Fruit fly (Drosophila melanogaster) whole organism, embryonic: ENCODE measurements around the gene CG15922.

ENCODE experiments used
- Atf3 ChIP-seq: fragments of 200-800 bp; sonication (Bioruptor generic); optimal IDR thresholded peaks from 3 replicates; lab custom pipeline; 2016; ENCODE audit warnings: missing biosample characterization, missing genetic modification characterization
- Awh ChIP-seq: fragments of 200-800 bp; sonication (Bioruptor generic); IDR thresholded peaks from 2 replicates; pipeline ENCODE4, ENCODE4 v1.3.6; 2022; ENCODE audit warnings: missing biosample characterization, missing genetic modification characterization
- CG10274 ChIP-seq: fragments of 200-800 bp; sonication (Bioruptor generic); optimal IDR thresholded peaks from 3 replicates; lab custom pipeline; 2017; ENCODE audit warnings: missing biosample characterization, mild to moderate bottlenecking, missing genetic modification characterization
- CG10366 ChIP-seq: fragments of 200-800 bp; sonication (Bioruptor generic); IDR thresholded peaks from 2 replicates; pipeline ENCODE4 v1.3.6; 2022; ENCODE audit warnings: missing biosample characterization, missing genetic modification characterization
- CG10462 ChIP-seq: fragments of 200-800 bp; sonication (Bioruptor generic); optimal IDR thresholded peaks from 2 replicates; lab custom pipeline; 2016; ENCODE audit warnings: missing biosample characterization, missing genetic modification characterization
- CG11398 ChIP-seq: fragments of 200-800 bp; sonication (Bioruptor generic); optimal IDR thresholded peaks from 2 replicates; lab custom pipeline; 2016; ENCODE audit warnings: missing biosample characterization, missing genetic modification characterization
- CG11504 ChIP-seq: fragments of 200-800 bp; sonication (Bioruptor generic); optimal IDR thresholded peaks from 3 replicates; lab custom pipeline; 2019; ENCODE audit warnings: missing biosample characterization, mild to moderate bottlenecking, missing genetic modification characterization, moderate library complexity
- CG12155 ChIP-seq: fragments of 200-800 bp; sonication (Bioruptor generic); optimal IDR thresholded peaks from 3 replicates; lab custom pipeline; 2016; ENCODE audit warnings: missing biosample characterization, missing genetic modification characterization
- CG12299 ChIP-seq: fragments of 200-800 bp; sonication (Bioruptor generic); optimal IDR thresholded peaks from 2 replicates; lab custom pipeline; 2018; ENCODE audit warnings: missing biosample characterization, mild to moderate bottlenecking, missing genetic modification characterization
- CG12744 ChIP-seq: fragments of 200-800 bp; sonication (Bioruptor generic); optimal IDR thresholded peaks from 2 replicates; lab custom pipeline; 2016; ENCODE audit warnings: missing biosample characterization, missing genetic modification characterization
- CG14667 ChIP-seq: fragments of 200-800 bp; sonication (Bioruptor generic); IDR thresholded peaks from 2 replicates; pipeline ENCODE4 v1.3.6; 2022; ENCODE audit warnings: missing biosample characterization, missing genetic modification characterization
- CG15011 ChIP-seq: fragments of 200-800 bp; sonication (Bioruptor generic); optimal IDR thresholded peaks from 3 replicates; lab custom pipeline; 2018; ENCODE audit warnings: missing biosample characterization, mild to moderate bottlenecking, missing genetic modification characterization
- CG15269 ChIP-seq: fragments of 200-800 bp; sonication (Bioruptor generic); optimal IDR thresholded peaks from 2 replicates; lab custom pipeline; 2018; ENCODE audit warnings: missing biosample characterization, mild to moderate bottlenecking, missing genetic modification characterization, moderate library complexity
- CG17328 ChIP-seq: fragments of 200-800 bp; sonication (Bioruptor generic); IDR thresholded peaks from 2 replicates; pipeline ENCODE4 v1.3.6; 2022; ENCODE audit warnings: missing biosample characterization, missing genetic modification characterization
- CG17385 ChIP-seq: fragments of 200-800 bp; sonication (Bioruptor generic); optimal IDR thresholded peaks from 3 replicates; lab custom pipeline; 2018; ENCODE audit warnings: missing biosample characterization, mild to moderate bottlenecking, missing genetic modification characterization
- CG2120 ChIP-seq: fragments of 200-800 bp; sonication (Bioruptor generic); optimal IDR thresholded peaks from 3 replicates; lab custom pipeline; 2016; ENCODE audit warnings: missing biosample characterization, missing genetic modification characterization
- CG31224 ChIP-seq: fragments of 200-800 bp; sonication (Bioruptor generic); IDR thresholded peaks from 2 replicates; pipeline ENCODE4 v1.3.6; 2022; ENCODE audit warnings: missing biosample characterization, missing genetic modification characterization
- CG3838 ChIP-seq: fragments of 200-800 bp; sonication (Bioruptor generic); optimal IDR thresholded peaks from 3 replicates; lab custom pipeline; 2016; ENCODE audit warnings: missing biosample characterization, missing genetic modification characterization
- CG6765 ChIP-seq: fragments of 200-800 bp; sonication (Bioruptor generic); optimal IDR thresholded peaks from 3 replicates; lab custom pipeline; 2017; ENCODE audit warnings: missing biosample characterization, mild to moderate bottlenecking, missing genetic modification characterization
- CG9797 ChIP-seq: fragments of 200-800 bp; sonication (Bioruptor generic); optimal IDR thresholded peaks from 3 replicates; lab custom pipeline; 2018; ENCODE audit warnings: missing biosample characterization, mild to moderate bottlenecking, missing genetic modification characterization
- CrebB ChIP-seq: fragments of 200-800 bp; sonication (Bioruptor generic); optimal IDR thresholded peaks from 3 replicates; lab custom pipeline; 2018; ENCODE audit warnings: missing biosample characterization, mild to moderate bottlenecking, missing genetic modification characterization
- Eip74EF ChIP-seq, 2 experiments: fragments of 200-800 bp in 1 of 2; fragments of >200 bp in 1 of 2; sonication (Bioruptor generic) in 1 of 2; optimal IDR thresholded peaks; 2 replicates each; lab custom pipeline; 2017 to 2019; ENCODE audit warnings: missing biosample characterization in 2 of 2, missing genetic modification characterization in 2 of 2, mild to moderate bottlenecking in 1 of 2, moderate library complexity in 1 of 2
- Elba2 ChIP-seq: fragments of 200-800 bp; sonication (Bioruptor generic); optimal IDR thresholded peaks from 3 replicates; lab custom pipeline; 2016; ENCODE audit warnings: missing biosample characterization, missing genetic modification characterization
- H15 ChIP-seq: fragments of 200-800 bp; sonication (Bioruptor generic); IDR thresholded peaks from 3 replicates; pipeline ENCODE4 v1.3.6; 2022; ENCODE audit warnings: missing biosample characterization, missing genetic modification characterization
- HLH54F ChIP-seq: fragments of 200-800 bp; sonication (Bioruptor generic); optimal IDR thresholded peaks from 3 replicates; lab custom pipeline; 2016; ENCODE audit warnings: missing biosample characterization, missing genetic modification characterization
- Hmx ChIP-seq: fragments of 200-800 bp; sonication (Bioruptor generic); optimal IDR thresholded peaks from 2 replicates; lab custom pipeline; 2016; ENCODE audit warnings: missing biosample characterization, missing genetic modification characterization
- Hr78 ChIP-seq, 2 experiments: fragments of 200-800 bp in 1 of 2; fragments of >200 bp in 1 of 2; sonication (Bioruptor generic) in 1 of 2; optimal IDR thresholded peaks; 2 replicates each; lab custom pipeline; 2017 to 2019; ENCODE audit warnings: missing biosample characterization in 2 of 2, missing genetic modification characterization in 2 of 2, mild to moderate bottlenecking in 1 of 2, moderate library complexity in 1 of 2
- Lim3 ChIP-seq: fragments of 200-800 bp; sonication (Bioruptor generic); IDR thresholded peaks from 2 replicates; pipeline ENCODE4 v1.3.6; 2022; ENCODE audit warnings: missing biosample characterization, missing genetic modification characterization
- Oaz ChIP-seq: fragments of 200-800 bp; sonication (Bioruptor generic); IDR thresholded peaks from 2 replicates; pipeline ENCODE4 v1.3.6; 2022; ENCODE audit warnings: missing biosample characterization, missing genetic modification characterization
- Optix ChIP-seq: fragments of 200-800 bp; sonication (Bioruptor generic); IDR thresholded peaks from 3 replicates; pipeline ENCODE4 v1.3.6; 2022; ENCODE audit warnings: missing biosample characterization, missing genetic modification characterization
- Scr ChIP-seq: fragments of 200-800 bp; sonication (Bioruptor generic); IDR thresholded peaks from 2 replicates; pipeline ENCODE4 v1.3.6; 2022; ENCODE audit warnings: missing biosample characterization, missing genetic modification characterization; ENCODE audit not compliant: partially characterized antibody
- Sry-β ChIP-seq: fragments of 200-800 bp; sonication (Bioruptor generic); optimal IDR thresholded peaks from 2 replicates; lab custom pipeline; 2018; ENCODE audit warnings: missing biosample characterization, mild to moderate bottlenecking, missing genetic modification characterization, moderate library complexity
- TFAM ChIP-seq: fragments of 200-800 bp; sonication (Bioruptor generic); optimal IDR thresholded peaks from 2 replicates; lab custom pipeline; 2017; ENCODE audit warnings: missing biosample characterization, missing genetic modification characterization, inconsistent platforms
- Taf1 ChIP-seq: fragments of 200-800 bp; sonication (Bioruptor generic); IDR thresholded peaks from 2 replicates; pipeline ENCODE4 v1.3.6; 2022; ENCODE audit warnings: missing biosample characterization, missing genetic modification characterization
- ash1 ChIP-seq: fragments of 200-800 bp; sonication (Bioruptor generic); optimal IDR thresholded peaks from 2 replicates; lab custom pipeline; 2018; ENCODE audit warnings: missing biosample characterization, mild to moderate bottlenecking, missing genetic modification characterization
- bigmax ChIP-seq: fragments of 200-800 bp; sonication (Bioruptor generic); optimal IDR thresholded peaks from 2 replicates; lab custom pipeline; 2018; ENCODE audit warnings: missing biosample characterization, mild to moderate bottlenecking, missing genetic modification characterization
- cwo ChIP-seq: fragments of 200-800 bp; sonication (Bioruptor generic); optimal IDR thresholded peaks from 3 replicates; lab custom pipeline; 2017; ENCODE audit warnings: missing biosample characterization, missing genetic modification characterization, mild to moderate bottlenecking, moderate library complexity, missing genetic modification reagents
- disco-r ChIP-seq: fragments of 200-800 bp; sonication (Bioruptor generic); optimal IDR thresholded peaks from 2 replicates; lab custom pipeline; 2016; ENCODE audit warnings: missing biosample characterization, missing genetic modification characterization
- en ChIP-seq: fragments of 200-800 bp; sonication (Bioruptor generic); optimal IDR thresholded peaks from 2 replicates; lab custom pipeline; 2016; ENCODE audit warnings: missing biosample characterization, missing genetic modification characterization
- eve ChIP-seq, 2 experiments: fragments of >200 bp; optimal IDR thresholded peaks; 2 replicates each; lab custom pipeline; 2017; ENCODE audit warnings: missing biosample characterization in 2 of 2, missing genetic modification characterization in 2 of 2
- fu2 ChIP-seq: fragments of 200-800 bp; sonication (Bioruptor generic); optimal IDR thresholded peaks from 2 replicates; lab custom pipeline; 2016; ENCODE audit warnings: missing biosample characterization, missing genetic modification characterization
- gcm2 ChIP-seq: fragments of 200-800 bp; sonication (Bioruptor generic); optimal IDR thresholded peaks from 2 replicates; lab custom pipeline; 2016; ENCODE audit warnings: missing biosample characterization, missing genetic modification characterization
- gfzf ChIP-seq: fragments of 200-800 bp; sonication (Bioruptor generic); optimal IDR thresholded peaks from 2 replicates; lab custom pipeline; 2016; ENCODE audit warnings: missing biosample characterization, mild to moderate bottlenecking, missing genetic modification characterization, moderate library complexity
- gro ChIP-seq: fragments of 200-800 bp; sonication (Bioruptor generic); optimal IDR thresholded peaks from 2 replicates; lab custom pipeline; 2016; ENCODE audit warnings: missing biosample characterization, missing genetic modification characterization
- hkb ChIP-seq, 2 experiments: fragments of 200-800 bp in 1 of 2; fragments of >200 bp in 1 of 2; sonication (Bioruptor generic) in 1 of 2; IDR thresholded peaks in 1 of 2; optimal IDR thresholded peaks in 1 of 2; 2 replicates each; pipeline versions ENCODE4 v1.3.6 to Lab custom; 2017 to 2022; ENCODE audit warnings: missing biosample characterization in 1 of 2, missing genetic modification characterization in 1 of 2
- jumu ChIP-seq: fragments of 200-800 bp; sonication (Bioruptor generic); optimal IDR thresholded peaks from 3 replicates; lab custom pipeline; 2016; ENCODE audit warnings: missing biosample characterization, missing genetic modification characterization
- klu ChIP-seq: fragments of 200-800 bp; sonication (Bioruptor generic); IDR thresholded peaks from 2 replicates; pipeline ENCODE4 v1.3.6; 2022; ENCODE audit warnings: missing biosample characterization, missing genetic modification characterization
- pita ChIP-seq: fragments of 200-800 bp; sonication (Bioruptor generic); optimal IDR thresholded peaks from 2 replicates; lab custom pipeline; 2017; ENCODE audit warnings: missing biosample characterization, mild to moderate bottlenecking, missing genetic modification characterization
- pros ChIP-seq: fragments of 200-800 bp; sonication (Bioruptor generic); optimal IDR thresholded peaks from 3 replicates; lab custom pipeline; 2019; ENCODE audit warnings: missing biosample characterization, mild to moderate bottlenecking, missing genetic modification characterization, moderate library complexity
- stc ChIP-seq: fragments of 200-800 bp; sonication (Bioruptor generic); IDR thresholded peaks from 2 replicates; pipeline ENCODE4 v1.3.6; 2022; ENCODE audit warnings: missing biosample characterization, missing genetic modification characterization
- tll ChIP-seq, 2 experiments: fragments of 200-800 bp in 1 of 2; fragments of >200 bp in 1 of 2; sonication (Bioruptor generic) in 1 of 2; optimal IDR thresholded peaks; 2 replicates each; lab custom pipeline; 2017 to 2019; ENCODE audit warnings: missing biosample characterization in 2 of 2, missing genetic modification characterization in 2 of 2, mild to moderate bottlenecking in 1 of 2, moderate library complexity in 1 of 2

Gene CG15922

dm6 chr3R:20558106-20558489 is 2.0 kb downstream of the CG15922 start (continued):
- no peak for TF ChIP-seq CrebB (tag; lab: Kevin White, UChicago)
- no peak for TF ChIP-seq Hmx
- TF ChIP-seq pros (GFP tag; lab: Kevin White, UChicago), result no peak
- no peak for TF ChIP-seq cwo (GFP tag; lab: Kevin White, UChicago)
- TF ChIP-seq en (GFP tag; lab: Kevin White, UChicago), result no peak
- peak; percentile 25; the same call in 1 of the 2 replicates for TF ChIP-seq CG31224
- TF ChIP-seq eve (GFP tag; optimal IDR thresholded peaks at IDR 0.05; lab: Kevin White, UChicago), result no peak
- no peak for TF ChIP-seq CG3838 (GFP tag; lab: Kevin White, UChicago)
- TF ChIP-seq CG12155 (GFP tag; lab: Kevin White, UChicago), result no peak
- TF ChIP-seq CG9797 (GFP tag; lab: Kevin White, UChicago), result no peak
- no peak for TF ChIP-seq CG17385 (GFP tag; lab: Kevin White, UChicago)
- no peak for TF ChIP-seq CG10366 (GFP tag; lab: Robert Waterston, UW)
- TF ChIP-seq tll (GFP tag; optimal IDR thresholded peaks at IDR 0.05; lab: Kevin White, UChicago), result no peak
- TF ChIP-seq CG12299 (tag; lab: Kevin White, UChicago), result no peak
- TF ChIP-seq gcm2 (GFP tag; lab: Kevin White, UChicago), result no peak
- TF ChIP-seq klu (GFP tag; lab: Robert Waterston, UW), result no peak
- TF ChIP-seq Lim3, result no peak
- TF ChIP-seq pita (GFP tag; lab: Kevin White, UChicago), result no peak
- TF ChIP-seq CG11398 (GFP tag; lab: Kevin White, UChicago), result no peak
- no peak for TF ChIP-seq TFAM (GFP tag; lab: Kevin White, UChicago)
- no peak for TF ChIP-seq CG10274 (GFP tag; lab: Kevin White, UChicago)
- no peak for TF ChIP-seq CG14667
- TF ChIP-seq HLH54F, result no peak
- no peak for TF ChIP-seq hkb (optimal IDR thresholded peaks at IDR 0.05; lab: Kevin White, UChicago)
- no peak for TF ChIP-seq hkb (GFP tag; IDR thresholded peaks at IDR 0.05; lab: Robert Waterston, UW)
- no peak for TF ChIP-seq stc (GFP tag; lab: Robert Waterston, UW)
- TF ChIP-seq CG6765 (GFP tag; lab: Kevin White, UChicago), result no peak
- TF ChIP-seq ash1 (GFP tag; lab: Kevin White, UChicago), result no peak
- TF ChIP-seq Oaz (GFP tag; lab: Robert Waterston, UW), result no peak
- TF ChIP-seq CG11504, result no peak
- no peak for TF ChIP-seq Optix (GFP tag; lab: Robert Waterston, UW)
- peak; percentile 47 for TF ChIP-seq Scr
- no peak for TF ChIP-seq bigmax (GFP tag; lab: Kevin White, UChicago)
- TF ChIP-seq CG10462, result no peak
- no peak for TF ChIP-seq fu2 (GFP tag; lab: Kevin White, UChicago)
- TF ChIP-seq Eip74EF (GFP tag; optimal IDR thresholded peaks at IDR 0.05; lab: Kevin White, UChicago), result no peak
- peak; percentile 51 for TF ChIP-seq gfzf (GFP tag; lab: Kevin White, UChicago)
- no peak for TF ChIP-seq Taf1 (GFP tag; lab: Robert Waterston, UW)
- TF ChIP-seq Atf3, result no peak
- TF ChIP-seq Elba2 (GFP tag; lab: Kevin White, UChicago), result no peak
- no peak for TF ChIP-seq gro (GFP tag; lab: Kevin White, UChicago)
- no peak for TF ChIP-seq disco-r
- no peak for TF ChIP-seq Hr78 (GFP tag; optimal IDR thresholded peaks at IDR 0.05; lab: Kevin White, UChicago)
- no peak for TF ChIP-seq CG15011 (GFP tag; lab: Kevin White, UChicago)
- no peak for TF ChIP-seq CG12744 (GFP tag; lab: Kevin White, UChicago)
- TF ChIP-seq CG17328, result peak; percentile 27
- TF ChIP-seq CG15269 (tag; lab: Kevin White, UChicago), result no peak
- no peak for TF ChIP-seq Awh (GFP tag; lab: Robert Waterston, UW)
- TF ChIP-seq H15, result peak; percentile 34; the same call in 1 of the 3 replicates
- TF ChIP-seq CG2120 (GFP tag; lab: Kevin White, UChicago), result no peak
- no peak for TF ChIP-seq Sry-β (GFP tag; lab: Kevin White, UChicago)
- no peak for TF ChIP-seq jumu (GFP tag; lab: Kevin White, UChicago)
